Fruit fly (Drosophila melanogaster) whole organism, embryonic: Measurements from ENCODE around the gene pasi2.

Experiments used
- Asciz ChIP-seq: fragments of 200-800 bp; sonication (Bioruptor generic); optimal IDR thresholded peaks from 2 replicates; lab custom pipeline; 2017; ENCODE audit warnings: missing biosample characterization, mild to moderate bottlenecking, missing genetic modification characterization, missing genetic modification reagents
- Bdp1 ChIP-seq: fragments of 200-800 bp; sonication (Bioruptor generic); optimal IDR thresholded peaks from 3 replicates; lab custom pipeline; 2016; ENCODE audit warnings: missing biosample characterization, missing genetic modification characterization
- Bteb2 ChIP-seq: fragments of 200-800 bp; sonication (Bioruptor generic); optimal IDR thresholded peaks from 2 replicates; lab custom pipeline; 2016; ENCODE audit warnings: missing biosample characterization, missing genetic modification characterization
- CG10267 ChIP-seq: fragments of 200-800 bp; sonication (Bioruptor generic); optimal IDR thresholded peaks from 2 replicates; lab custom pipeline; 2018; ENCODE audit warnings: missing biosample characterization, mild to moderate bottlenecking, missing genetic modification characterization, moderate library complexity
- CG10565 ChIP-seq: fragments of 200-800 bp; sonication (Bioruptor generic); optimal IDR thresholded peaks from 3 replicates; lab custom pipeline; 2016; ENCODE audit warnings: missing biosample characterization, mild to moderate bottlenecking, missing genetic modification characterization
- CG11504 ChIP-seq: fragments of 200-800 bp; sonication (Bioruptor generic); optimal IDR thresholded peaks from 3 replicates; lab custom pipeline; 2019; ENCODE audit warnings: missing biosample characterization, mild to moderate bottlenecking, missing genetic modification characterization, moderate library complexity
- CG11695 ChIP-seq: fragments of 200-800 bp; sonication (Bioruptor generic); IDR thresholded peaks from 3 replicates; pipeline ENCODE4 v1.3.6; 2022; ENCODE audit warnings: missing biosample characterization, missing genetic modification characterization
- CG12219 ChIP-seq: fragments of 200-800 bp; sonication (Bioruptor generic); optimal IDR thresholded peaks from 3 replicates; lab custom pipeline; 2018; ENCODE audit warnings: missing biosample characterization, mild to moderate bottlenecking, missing genetic modification characterization
- CG14441 ChIP-seq: fragments of 200-800 bp; sonication (Bioruptor generic); IDR thresholded peaks from 2 replicates; pipeline ENCODE4 v1.3.6; 2022; ENCODE audit warnings: missing biosample characterization, missing genetic modification characterization
- CG1603 ChIP-seq: fragments of 200-800 bp; sonication (Bioruptor generic); optimal IDR thresholded peaks from 2 replicates; lab custom pipeline; 2019; ENCODE audit warnings: missing biosample characterization, mild to moderate bottlenecking, missing genetic modification characterization, moderate library complexity
- CG1647 ChIP-seq: fragments of 200-800 bp; sonication (Bioruptor generic); optimal IDR thresholded peaks from 3 replicates; lab custom pipeline; 2016; ENCODE audit warnings: missing biosample characterization, missing genetic modification characterization
- CG2202 ChIP-seq: fragments of 200-800 bp; sonication (Bioruptor generic); optimal IDR thresholded peaks from 2 replicates; lab custom pipeline; 2018; ENCODE audit warnings: missing biosample characterization, mild to moderate bottlenecking, missing genetic modification characterization
- CG32532 ChIP-seq: fragments of 200-800 bp; sonication (Bioruptor generic); IDR thresholded peaks from 2 replicates; pipeline ENCODE4 v1.3.6; 2022; ENCODE audit warnings: missing biosample characterization, missing genetic modification characterization
- CG3281 ChIP-seq: fragments of 200-800 bp; sonication (Bioruptor generic); optimal IDR thresholded peaks from 3 replicates; lab custom pipeline; 2017; ENCODE audit warnings: missing biosample characterization, mild to moderate bottlenecking, missing genetic modification characterization
- CG4424 ChIP-seq: fragments of 200-800 bp; sonication (Bioruptor generic); optimal IDR thresholded peaks from 3 replicates; lab custom pipeline; 2016; ENCODE audit warnings: missing biosample characterization, missing genetic modification characterization
- CG4730 ChIP-seq: fragments of 200-800 bp; sonication (Bioruptor generic); IDR thresholded peaks from 2 replicates; pipeline ENCODE4 v1.3.6; 2022; ENCODE audit warnings: missing biosample characterization, missing genetic modification characterization
- CG5180 ChIP-seq: fragments of 200-800 bp; sonication (Bioruptor generic); optimal IDR thresholded peaks from 3 replicates; lab custom pipeline; 2017; ENCODE audit warnings: missing biosample characterization, missing genetic modification characterization, mild to moderate bottlenecking, moderate library complexity, missing genetic modification reagents
- CG5245 ChIP-seq: fragments of 200-800 bp; sonication (Bioruptor generic); optimal IDR thresholded peaks from 3 replicates; lab custom pipeline; 2016; ENCODE audit warnings: missing biosample characterization, missing genetic modification characterization
- CG6175 ChIP-seq: fragments of 200-800 bp; sonication (Bioruptor generic); IDR thresholded peaks from 3 replicates; pipeline ENCODE4 v1.3.6; 2022; ENCODE audit warnings: missing biosample characterization, missing genetic modification characterization
- CG6272 ChIP-seq: fragments of 200-800 bp; sonication (Bioruptor generic); IDR thresholded peaks from 2 replicates; pipeline ENCODE4 v1.3.6; 2022; ENCODE audit warnings: missing biosample characterization, missing genetic modification characterization
- CG7556 ChIP-seq: fragments of 200-800 bp; sonication (Bioruptor generic); optimal IDR thresholded peaks from 2 replicates; lab custom pipeline; 2017; ENCODE audit warnings: missing biosample characterization, mild to moderate bottlenecking, missing genetic modification characterization
- CG8290 ChIP-seq, 3 experiments: fragments of 200-800 bp; sonication (Bioruptor generic); optimal IDR thresholded peaks; 2 replicates each; lab custom pipeline; 2016 to 2019; ENCODE audit warnings: missing biosample characterization in 3 of 3, missing genetic modification characterization in 3 of 3, mild to moderate bottlenecking in 2 of 3, moderate library complexity in 1 of 3
- CG8765 ChIP-seq: fragments of 200-800 bp; sonication (Bioruptor generic); IDR thresholded peaks from 2 replicates; pipeline ENCODE4 v1.3.6; 2022; ENCODE audit warnings: missing biosample characterization, missing genetic modification characterization
- CG9727 ChIP-seq: fragments of 200-800 bp; sonication (Bioruptor generic); optimal IDR thresholded peaks from 3 replicates; lab custom pipeline; 2017; ENCODE audit warnings: missing biosample characterization, mild to moderate bottlenecking, missing genetic modification characterization
- CG9932 ChIP-seq: fragments of 200-800 bp; sonication (Bioruptor generic); IDR thresholded peaks from 2 replicates; pipeline ENCODE4 v1.3.6; 2022; ENCODE audit warnings: missing biosample characterization, missing genetic modification characterization
- Fer2 ChIP-seq: fragments of 200-800 bp; sonication (Bioruptor generic); optimal IDR thresholded peaks from 2 replicates; lab custom pipeline; 2018; ENCODE audit warnings: missing biosample characterization, mild to moderate bottlenecking, missing genetic modification characterization, moderate library complexity
- Fer3 ChIP-seq: fragments of 200-800 bp; sonication (Bioruptor generic); optimal IDR thresholded peaks from 2 replicates; lab custom pipeline; 2018; ENCODE audit warnings: missing biosample characterization, mild to moderate bottlenecking, missing genetic modification characterization, moderate library complexity
- Lim3 ChIP-seq: fragments of 200-800 bp; sonication (Bioruptor generic); IDR thresholded peaks from 2 replicates; pipeline ENCODE4 v1.3.6; 2022; ENCODE audit warnings: missing biosample characterization, missing genetic modification characterization
- Pdp1 ChIP-seq, 2 experiments: fragments of 200-800 bp; sonication (Bioruptor generic); optimal IDR thresholded peaks; 3 replicates each; lab custom pipeline; 2016; ENCODE audit warnings: missing biosample characterization in 2 of 2, missing genetic modification characterization in 2 of 2, mild to moderate bottlenecking in 1 of 2, moderate library complexity in 1 of 2
- Poxn ChIP-seq: fragments of 200-800 bp; sonication (Bioruptor generic); IDR thresholded peaks from 2 replicates; pipeline ENCODE4 v1.3.6; 2022; ENCODE audit warnings: missing biosample characterization, missing genetic modification characterization
- Side ChIP-seq: fragments of 200-800 bp; sonication (Bioruptor generic); optimal IDR thresholded peaks from 2 replicates; lab custom pipeline; 2016; ENCODE audit warnings: missing biosample characterization, missing genetic modification characterization
- Spps ChIP-seq: fragments of 200-800 bp; sonication (Bioruptor generic); optimal IDR thresholded peaks from 2 replicates; lab custom pipeline; 2018; ENCODE audit warnings: missing biosample characterization, mild to moderate bottlenecking, missing genetic modification characterization
- Taf1 ChIP-seq: fragments of 200-800 bp; sonication (Bioruptor generic); IDR thresholded peaks from 2 replicates; pipeline ENCODE4 v1.3.6; 2022; ENCODE audit warnings: missing biosample characterization, missing genetic modification characterization
- YL-1 ChIP-seq: fragments of 200-800 bp; sonication (Bioruptor generic); optimal IDR thresholded peaks from 3 replicates; lab custom pipeline; 2017; ENCODE audit warnings: missing biosample characterization, mild to moderate bottlenecking, missing genetic modification characterization
- bcd ChIP-seq: fragments of 200-800 bp; sonication (Bioruptor generic); optimal IDR thresholded peaks from 2 replicates; lab custom pipeline; 2017; ENCODE audit warnings: missing biosample characterization, mild to moderate bottlenecking, missing genetic modification characterization
- dmrt99B ChIP-seq: fragments of 200-800 bp; sonication (Bioruptor generic); optimal IDR thresholded peaks from 2 replicates; lab custom pipeline; 2018; ENCODE audit warnings: missing biosample characterization, mild to moderate bottlenecking, missing genetic modification characterization, moderate library complexity
- ewg ChIP-seq: fragments of 200-800 bp; sonication (Bioruptor generic); optimal IDR thresholded peaks from 3 replicates; lab custom pipeline; 2017; ENCODE audit warnings: mild to moderate bottlenecking, missing biosample characterization, missing genetic modification reagents, missing genetic modification characterization
- kah ChIP-seq: fragments of 200-800 bp; sonication (Bioruptor generic); optimal IDR thresholded peaks from 2 replicates; lab custom pipeline; 2018; ENCODE audit warnings: missing biosample characterization, mild to moderate bottlenecking, missing genetic modification characterization
- klu ChIP-seq: fragments of 200-800 bp; sonication (Bioruptor generic); IDR thresholded peaks from 2 replicates; pipeline ENCODE4 v1.3.6; 2022; ENCODE audit warnings: missing biosample characterization, missing genetic modification characterization
- mam ChIP-seq: fragments of 200-800 bp; sonication (Bioruptor generic); optimal IDR thresholded peaks from 3 replicates; lab custom pipeline; 2016; ENCODE audit warnings: missing biosample characterization, missing genetic modification characterization
- nau ChIP-seq: fragments of 200-800 bp; sonication (Bioruptor generic); optimal IDR thresholded peaks from 3 replicates; lab custom pipeline; 2017; ENCODE audit warnings: missing biosample characterization, mild to moderate bottlenecking, missing genetic modification characterization, missing genetic modification reagents
- nom ChIP-seq: fragments of 200-800 bp; sonication (Bioruptor generic); optimal IDR thresholded peaks from 2 replicates; lab custom pipeline; 2017; ENCODE audit warnings: missing biosample characterization, missing genetic modification characterization, mild to moderate bottlenecking, moderate library complexity, missing genetic modification reagents
- otp ChIP-seq: fragments of 200-800 bp; sonication (Bioruptor generic); IDR thresholded peaks from 3 replicates; pipeline ENCODE4, ENCODE4 v1.3.6; 2022; ENCODE audit warnings: missing biosample characterization, missing genetic modification characterization
- psq ChIP-seq: fragments of 200-800 bp; sonication (Bioruptor generic); optimal IDR thresholded peaks from 2 replicates; lab custom pipeline; 2017; ENCODE audit warnings: missing biosample characterization, missing genetic modification characterization
- pzg ChIP-seq: fragments of 200-800 bp; sonication (Bioruptor generic); optimal IDR thresholded peaks from 3 replicates; lab custom pipeline; 2018; ENCODE audit warnings: missing biosample characterization, mild to moderate bottlenecking, missing genetic modification characterization, moderate library complexity
- seq ChIP-seq: fragments of 200-800 bp; sonication (Bioruptor generic); IDR thresholded peaks from 2 replicates; pipeline ENCODE4 v1.3.6; 2022; ENCODE audit warnings: missing biosample characterization, missing genetic modification characterization
- sisA ChIP-seq: fragments of 200-800 bp; sonication (Bioruptor generic); IDR thresholded peaks from 2 replicates; pipeline ENCODE4 v1.3.6; 2022; ENCODE audit warnings: missing biosample characterization, missing genetic modification characterization
- sob ChIP-seq: fragments of 200-800 bp; sonication (Bioruptor generic); IDR thresholded peaks from 2 replicates; pipeline ENCODE4 v1.3.6; 2022; ENCODE audit warnings: missing biosample characterization, missing genetic modification characterization
- zfh1 ChIP-seq: fragments of 200-800 bp; sonication (Bioruptor generic); IDR thresholded peaks from 3 replicates; pipeline ENCODE4 v1.3.6; 2022; ENCODE audit warnings: missing biosample characterization, missing genetic modification characterization

The pasi2 gene

DNA sequence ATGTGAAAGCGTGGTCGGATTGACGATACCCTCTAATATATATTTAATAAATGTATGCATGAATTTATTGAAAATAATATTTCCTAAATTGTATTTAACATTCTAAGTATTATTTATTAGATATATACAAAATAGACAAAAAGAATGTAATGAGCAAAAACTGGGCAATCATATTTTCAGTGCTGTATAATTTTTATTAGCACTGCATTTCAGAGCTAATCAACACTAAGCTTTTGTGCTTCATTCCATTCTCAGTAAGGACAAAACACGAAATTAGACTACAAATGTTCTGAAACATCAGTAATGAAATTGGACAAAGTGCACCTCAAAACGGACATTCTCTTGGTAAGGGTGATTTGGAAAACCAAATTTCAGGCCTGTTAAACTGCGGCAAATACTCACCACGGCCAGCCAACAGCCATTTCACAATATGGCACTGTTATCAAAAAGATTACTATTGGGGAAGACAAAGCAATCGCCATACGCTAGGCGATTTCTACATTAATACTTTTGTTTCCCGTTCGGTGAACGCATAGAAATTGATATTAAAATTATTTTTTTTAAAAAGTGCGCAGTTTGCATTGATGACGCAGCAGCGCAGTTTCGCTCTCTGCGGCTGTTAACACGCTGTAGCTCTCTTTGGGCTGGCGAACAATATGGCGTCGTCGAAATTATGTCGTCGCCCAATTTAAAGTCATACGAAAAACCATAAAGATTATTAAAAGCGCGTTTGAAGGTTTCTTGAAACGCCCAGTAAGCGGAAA lies 5.6 kb downstream of the pasi2 start (continued):
- TF ChIP-seq CG8765 (GFP tag; lab: Robert Waterston, UW): peak; percentile 40; the same call in 1 of the 2 replicates
- peak; percentile 83 for TF ChIP-seq ewg (GFP tag; lab: Kevin White, UChicago)
- TF ChIP-seq sob: peak; percentile 87
- TF ChIP-seq CG7556: peak; percentile 93
- peak; percentile 96 for TF ChIP-seq CG9727 (GFP tag; lab: Kevin White, UChicago)
- peak; percentile 49 for TF ChIP-seq nom
- TF ChIP-seq CG1603 (tag; lab: Kevin White, UChicago): peak; percentile 71
- peak; percentile 87 for TF ChIP-seq CG8290 (GFP tag; optimal IDR thresholded peaks at IDR 0.05; lab: Kevin White, UChicago)
- peak; percentile 64 to 92 for TF ChIP-seq CG8290 (tag; optimal IDR thresholded peaks at IDR 0.05; lab: Kevin White, UChicago)
- TF ChIP-seq Fer3: peak; percentile 79
- peak; percentile 95 for TF ChIP-seq CG3281
- TF ChIP-seq zfh1 (GFP tag; lab: Robert Waterston, UW): peak; percentile 77; the same call in 2 of the 3 replicates
- peak; percentile 38 for TF ChIP-seq YL-1 (GFP tag; lab: Kevin White, UChicago)
- peak; percentile 78 for TF ChIP-seq CG2202 (tag; lab: Kevin White, UChicago)
- TF ChIP-seq kah (GFP tag; lab: Kevin White, UChicago): peak; percentile 57
- peak; percentile 50 to 70 for TF ChIP-seq Pdp1 (GFP tag; optimal IDR thresholded peaks at IDR 0.05; lab: Kevin White, UChicago)
- peak; percentile 80 for TF ChIP-seq nau (GFP tag; lab: Kevin White, UChicago)
- TF ChIP-seq pzg: peak; percentile 13
- TF ChIP-seq CG10267 (tag; lab: Kevin White, UChicago): peak; percentile 89
- TF ChIP-seq Bdp1 (GFP tag; lab: Kevin White, UChicago): peak; percentile 53
- TF ChIP-seq CG11504: peak; percentile 94
- TF ChIP-seq mam (GFP tag; lab: Kevin White, UChicago): peak; percentile 86
- TF ChIP-seq bcd (GFP tag; lab: Kevin White, UChicago): peak; percentile 92
- TF ChIP-seq CG5245 (GFP tag; lab: Kevin White, UChicago): peak; percentile 80
- TF ChIP-seq otp (GFP tag; lab: Robert Waterston, UW): no peak
- TF ChIP-seq CG32532: peak; percentile 88
- peak; percentile 69 for TF ChIP-seq Side (GFP tag; lab: Kevin White, UChicago)
- TF ChIP-seq Fer2: peak; percentile 77
- peak; percentile 85 for TF ChIP-seq CG9932 (GFP tag; lab: Robert Waterston, UW)
- TF ChIP-seq CG1647 (GFP tag; lab: Kevin White, UChicago): peak; percentile 51
- TF ChIP-seq Bteb2 (GFP tag; lab: Kevin White, UChicago): peak; percentile 61
- peak; percentile 62; the same call in 1 of the 3 replicates for TF ChIP-seq CG6175 (GFP tag; lab: Robert Waterston, UW)
- TF ChIP-seq Spps (tag; lab: Kevin White, UChicago): peak; percentile 69
- peak; percentile 77 for TF ChIP-seq sisA (GFP tag; lab: Robert Waterston, UW)
- TF ChIP-seq CG10565: no peak
- TF ChIP-seq CG12219 (GFP tag; lab: Kevin White, UChicago): peak; percentile 74
- peak; percentile 84 for TF ChIP-seq Asciz (GFP tag; lab: Kevin White, UChicago)
- no peak for TF ChIP-seq Lim3 (GFP tag; lab: Robert Waterston, UW)
- peak; percentile 81 for TF ChIP-seq CG14441 (GFP tag; lab: Robert Waterston, UW)
- TF ChIP-seq Poxn (GFP tag; lab: Robert Waterston, UW): no peak
- TF ChIP-seq dmrt99B: peak; percentile 91
- TF ChIP-seq CG11695 (GFP tag; lab: Robert Waterston, UW): peak; percentile 89
- TF ChIP-seq CG6272 (GFP tag; lab: Robert Waterston, UW): peak; percentile 60
- TF ChIP-seq Taf1 (GFP tag; lab: Robert Waterston, UW): peak; percentile 66
- peak; percentile 89 for TF ChIP-seq CG4424 (GFP tag; lab: Kevin White, UChicago)
- TF ChIP-seq CG4730: peak; percentile 39; the same call in 1 of the 2 replicates
- TF ChIP-seq seq (GFP tag; lab: Robert Waterston, UW): peak; percentile 74
- peak; percentile 79 for TF ChIP-seq CG5180
- TF ChIP-seq psq (GFP tag; lab: Kevin White, UChicago): peak; percentile 60
- TF ChIP-seq klu (GFP tag; lab: Robert Waterston, UW): peak; percentile 72
